Fruit fly (Drosophila melanogaster): ENCODE results near the gene Polr2J.

Polr2J gene

DNA sequence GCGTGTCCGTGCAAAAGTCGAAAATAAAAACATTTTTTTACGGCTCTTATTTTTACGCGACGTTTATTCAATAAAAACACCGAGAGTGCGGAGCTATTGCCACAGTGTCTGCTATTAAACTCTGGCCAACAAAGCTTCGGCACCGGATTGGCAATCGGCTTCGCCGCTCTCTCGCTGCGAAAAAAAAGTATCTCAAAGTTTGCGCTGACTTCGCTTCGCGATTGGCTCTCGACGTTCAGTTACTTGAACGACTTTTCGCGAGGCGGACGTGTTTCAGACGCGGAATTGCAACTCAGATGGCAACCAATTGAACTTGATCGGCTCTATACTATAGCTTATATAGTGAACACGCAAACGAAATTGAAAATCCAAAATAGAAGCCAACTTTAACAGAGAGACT lies 21.1 kb downstream of the Polr2J start (continued):
- no peak for TF ChIP-seq GATAe (GFP tag; conservative IDR thresholded peaks at IDR 0.05)
- TF ChIP-seq Lim3 (GFP tag; IDR thresholded peaks at IDR 0.05), result no peak
- peak; percentile 35; the same call in 1 of the 2 replicates for TF ChIP-seq unc-4 (GFP tag; IDR thresholded peaks at IDR 0.05; ENCODE audit: partially characterized antibody)
- no peak for TF ChIP-seq CG18262 (tag; optimal IDR thresholded peaks at IDR 0.05)
- no peak for TF ChIP-seq odd (GFP tag; optimal IDR thresholded peaks at IDR 0.05)
- TF ChIP-seq Dip2 (GFP tag; IDR thresholded peaks at IDR 0.05), result no peak
- TF ChIP-seq CG10543 (GFP tag; optimal IDR thresholded peaks at IDR 0.05), result peak; percentile 42
- TF ChIP-seq CG17829 (tag; optimal IDR thresholded peaks at IDR 0.05), result no peak
- no peak for TF ChIP-seq CG15011 (GFP tag; optimal IDR thresholded peaks at IDR 0.05)
- peak; percentile 45; the same call in 2 of the 3 replicates for TF ChIP-seq Dbx (GFP tag; IDR thresholded peaks at IDR 0.05)
- no peak for TF ChIP-seq YL-1 (GFP tag; optimal IDR thresholded peaks at IDR 0.05)
- TF ChIP-seq pnt (GFP tag; optimal IDR thresholded peaks at IDR 0.05), result no peak
- no peak; the same call in 1 of the 2 replicates for TF ChIP-seq CG32532 (GFP tag; IDR thresholded peaks at IDR 0.05)
- no peak for TF ChIP-seq CG12155 (GFP tag; optimal IDR thresholded peaks at IDR 0.05)
- 0 out of 2 replicates have a peak, but pooled peaks have one; percentile 7 for TF ChIP-seq gsb (GFP tag; IDR thresholded peaks at IDR 0.05)
- TF ChIP-seq CG6813 (GFP tag; optimal IDR thresholded peaks at IDR 0.05), result no peak
- TF ChIP-seq CG6689 (GFP tag; IDR thresholded peaks at IDR 0.05), result no peak
- no peak for TF ChIP-seq kni (GFP tag; optimal IDR thresholded peaks at IDR 0.05)
- TF ChIP-seq Taf1 (GFP tag; IDR thresholded peaks at IDR 0.05), result no peak
- TF ChIP-seq nerfin-2 (GFP tag; IDR thresholded peaks at IDR 0.05; ENCODE audit: partially characterized antibody), result no peak
- no peak for TF ChIP-seq CG10959 (GFP tag; IDR thresholded peaks at IDR 0.05)
- no peak for TF ChIP-seq HmgD (GFP tag; optimal IDR thresholded peaks at IDR 0.05)
- TF ChIP-seq z (GFP tag; IDR thresholded peaks at IDR 0.05), result 0 out of 3 replicates have a peak, but pooled peaks have one; percentile 31
- TF ChIP-seq CG14667 (GFP tag; IDR thresholded peaks at IDR 0.05), result no peak
- TF ChIP-seq wdn (GFP tag; IDR thresholded peaks at IDR 0.05), result no peak
- no peak for TF ChIP-seq Lhr (GFP tag; optimal IDR thresholded peaks at IDR 0.05)
- no peak for TF ChIP-seq Hey (tag; optimal IDR thresholded peaks at IDR 0.05)
- peak; percentile 50 for TF ChIP-seq Nf-YB (GFP tag; optimal IDR thresholded peaks at IDR 0.05)
- TF ChIP-seq CG32767 (GFP tag; IDR thresholded peaks at IDR 0.05), result no peak
- no peak for TF ChIP-seq repo (GFP tag; optimal IDR thresholded peaks at IDR 0.05)
- peak; percentile 10 for TF ChIP-seq caup (GFP tag; optimal IDR thresholded peaks at IDR 0.05; ENCODE audit: severe bottlenecking)
- no peak for TF ChIP-seq Fer2 (tag; optimal IDR thresholded peaks at IDR 0.05)
- no peak for TF ChIP-seq hkb (optimal IDR thresholded peaks at IDR 0.05)
- TF ChIP-seq hkb (GFP tag; IDR thresholded peaks at IDR 0.05), result no peak
- TF ChIP-seq Side (GFP tag; optimal IDR thresholded peaks at IDR 0.05), result no peak
- TF ChIP-seq CG3995 (GFP tag; optimal IDR thresholded peaks at IDR 0.05), result no peak
- no peak for TF ChIP-seq CG10366 (GFP tag; IDR thresholded peaks at IDR 0.05)
- peak; percentile 84 for TF ChIP-seq Nf-YC (tag; optimal IDR thresholded peaks at IDR 0.05)
- no peak for TF ChIP-seq NFAT (GFP tag; IDR thresholded peaks at IDR 0.05)
- peak; percentile 11 for TF ChIP-seq Hmr (GFP tag; optimal IDR thresholded peaks at IDR 0.05)
- TF ChIP-seq CG32772 (GFP tag; IDR thresholded peaks at IDR 0.05), result no peak
- no peak for TF ChIP-seq CG12942 (GFP tag; optimal IDR thresholded peaks at IDR 0.05)
- TF ChIP-seq Lpt (GFP tag; optimal IDR thresholded peaks at IDR 0.05), result no peak
- no peak for TF ChIP-seq CG7987 (GFP tag; optimal IDR thresholded peaks at IDR 0.05)
- no peak for TF ChIP-seq CG2875 (GFP tag; optimal IDR thresholded peaks at IDR 0.05)
- no peak for TF ChIP-seq CG11456 (GFP tag; IDR thresholded peaks at IDR 0.05)
- no peak for TF ChIP-seq Ssrp (tag; optimal IDR thresholded peaks at IDR 0.05)
- TF ChIP-seq CG9215 (GFP tag; IDR thresholded peaks at IDR 0.05), result no peak
- no peak for TF ChIP-seq CG9727 (GFP tag; optimal IDR thresholded peaks at IDR 0.05)
- TF ChIP-seq CG13287 (GFP tag; IDR thresholded peaks at IDR 0.05; ENCODE audit: partially characterized antibody), result peak; percentile 37; the same call in 1 of the 2 replicates
- no peak for TF ChIP-seq CG10147 (GFP tag; optimal IDR thresholded peaks at IDR 0.05)
- TF ChIP-seq Dp (GFP tag; optimal IDR thresholded peaks at IDR 0.05), result no peak
